Worm (Caenorhabditis elegans): ENCODE measurements around the gene D2023.4.

- TF ChIP-seq flt-1 (GFP tag; IDR thresholded peaks at IDR 0.05) (peak; percentile 98), cog-1 (tag; optimal IDR thresholded peaks at IDR 0.05) (peak; percentile 88), ztf-29 (GFP tag; IDR thresholded peaks at IDR 0.05) (peak; percentile 93), ref-1 (GFP tag; conservative IDR thresholded peaks at IDR 0.05) (peak; percentile 93), ztf-23 (GFP tag; IDR thresholded peaks at IDR 0.05) (peak; percentile 97), tab-1 (GFP tag; IDR thresholded peaks at IDR 0.05) (peak; percentile 96), T22C8.4 (GFP tag; IDR thresholded peaks at IDR 0.05) (peak; percentile 97), klf-2 (GFP tag; conservative IDR thresholded peaks at IDR 0.05) (peak; percentile 90)
Observed at ce11 chrV:11782809-11783440, 42.6 kb downstream of the D2023.4 start, which contains the start of gene F55A11.11.
